Worm (Caenorhabditis elegans): ENCODE measurements around the gene fbxc-26.
"Not testable (repeated sequence)": the region's sequence is repeated elsewhere in the genome, so short reads cannot be mapped to it uniquely, and the experiment has no call there.

- TF ChIP-seq ceh-36 (tag; optimal IDR thresholded peaks at IDR 0.05); sea-1 (GFP tag; conservative IDR thresholded peaks at IDR 0.05): not testable (repeated sequence)
Observed at ce11 chrII:1660888-1661287, 33.5 kb downstream of the fbxc-26 start, which contains the start of gene ZC204.13.
